Worm (Caenorhabditis elegans): Measurements from ENCODE around the gene cnc-6.

- TF ChIP-seq pqm-1 (tag; optimal IDR thresholded peaks at IDR 0.05) (no peak), nhr-11 (tag; optimal IDR thresholded peaks at IDR 0.05) (no peak)
Observed at ce11 chrIII:1754842-1755241, 8.5 kb upstream of the cnc-6 start, which contains the start of gene Y46E12A.3.
